Worm (Caenorhabditis elegans) whole organism, L4 larva: ENCODE results near the gene sdz-31.

ENCODE experiments used
- F37D6.2 ChIP-seq: sonication (generic microtip); optimal IDR thresholded peaks from 2 replicates; lab custom pipeline; 2016; ENCODE audit warnings: mild to moderate bottlenecking, missing genetic modification characterization, missing compliant biosample characterization
- ama-1 ChIP-seq: fragments of 150-350 bp; optimal IDR thresholded peaks from 2 replicates; lab custom pipeline; 2014; ENCODE audit warnings: inconsistent platforms, mixed read lengths
- ceh-32 ChIP-seq: sonication (generic microtip); optimal IDR thresholded peaks from 2 replicates; lab custom pipeline; 2016; ENCODE audit warnings: mild to moderate bottlenecking, missing genetic modification characterization, missing compliant biosample characterization; ENCODE audit not compliant: poor library complexity
- ceh-82 ChIP-seq: sonication (generic microtip); optimal IDR thresholded peaks from 2 replicates; lab custom pipeline; 2017; ENCODE audit warnings: missing biosample characterization, missing genetic modification characterization
- daf-8 ChIP-seq: fragments of 200-800 bp; sonication (Bioruptor generic); IDR thresholded peaks from 2 replicates; pipeline ENCODE4 v1.3.6; 2022; ENCODE audit warnings: missing genetic modification characterization, missing compliant biosample characterization
- dmd-8 ChIP-seq: fragments of 200-800 bp; sonication (Bioruptor generic); IDR thresholded peaks from 2 replicates; pipeline ENCODE4 v1.3.6; 2022; ENCODE audit warnings: missing genetic modification characterization, missing compliant biosample characterization
- hlh-30 ChIP-seq: sonication (generic microtip); optimal IDR thresholded peaks from 2 replicates; lab custom pipeline; 2017; ENCODE audit warnings: antibody characterized with exemption, mild to moderate bottlenecking, missing genetic modification characterization, missing compliant biosample characterization; ENCODE audit not compliant: insufficient read depth
- mdt-29 ChIP-seq: fragments of 200-800 bp; sonication (Bioruptor generic); IDR thresholded peaks from 2 replicates; pipeline ENCODE4 v1.3.6; 2022; ENCODE audit warnings: missing genetic modification reagents, missing genetic modification characterization, missing compliant biosample characterization
- nhr-10 ChIP-seq: fragments of 150-350 bp; optimal IDR thresholded peaks from 2 replicates; lab custom pipeline; 2014; ENCODE audit warnings: missing biosample characterization, missing genetic modification characterization
- nhr-25 ChIP-seq: sonication (generic microtip); optimal IDR thresholded peaks from 2 replicates; lab custom pipeline; 2017; ENCODE audit warnings: missing genetic modification characterization, mild to moderate bottlenecking, missing compliant biosample characterization, antibody characterized with exemption, moderate library complexity, borderline replicate concordance; ENCODE audit not compliant: insufficient read depth
- nhr-77 ChIP-seq: fragments of 150-350 bp; optimal IDR thresholded peaks from 2 replicates; lab custom pipeline; 2014; ENCODE audit warnings: missing biosample characterization, missing genetic modification characterization
- pha-4 ChIP-seq, 2 experiments: fragments of 150-350 bp in 1 of 2; fragments of 200-800 bp in 1 of 2; sonication (Bioruptor generic) in 1 of 2; IDR thresholded peaks in 1 of 2; optimal IDR thresholded peaks in 1 of 2; 2 replicates each; pipeline versions ENCODE4 v1.3.6 to Lab custom; 2014 to 2022; ENCODE audit warnings: missing genetic modification characterization in 2 of 2, missing genetic modification reagents in 2 of 2, missing biosample characterization in 1 of 2, missing compliant biosample characterization in 1 of 2
- unc-62 ChIP-seq, 3 experiments: fragments of 150-350 bp in 1 of 3; sonication (generic microtip); optimal IDR thresholded peaks in 2 of 3; peaks in 1 of 3; 1 replicate in 1 of 3; 2 replicates in 2 of 3; lab custom pipeline; 2014 to 2017; ENCODE audit warnings: missing biosample characterization in 3 of 3, missing genetic modification characterization in 3 of 3, missing genetic modification reagents in 3 of 3, missing genotype in 1 of 3

DNA sequence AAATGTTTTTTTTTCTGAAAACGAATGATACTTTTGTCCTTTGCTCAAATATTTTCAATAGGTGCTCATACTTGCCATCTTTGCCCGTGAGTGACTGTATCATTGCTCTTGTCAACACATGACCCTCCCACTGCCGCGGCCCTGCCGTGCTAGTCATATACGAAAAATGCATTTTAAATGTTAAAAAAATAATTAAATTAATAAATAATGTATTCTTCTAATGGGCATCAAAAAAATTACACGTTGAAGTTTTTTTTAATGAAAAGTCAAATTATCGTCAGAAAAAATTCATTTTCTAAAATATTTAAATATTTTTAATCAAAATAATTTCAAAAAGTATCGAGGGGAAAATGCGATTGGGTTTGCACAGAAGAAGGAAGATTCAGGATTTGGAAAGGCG, 42.5 kb downstream of the sdz-31 start, which contains the start of gene C50H2.7:
- no peak for TF ChIP-seq mdt-29 (GFP tag; lab: Robert Waterston, UW)
- TF ChIP-seq nhr-10 (tag; lab: Kevin White, UChicago): no peak
- TF ChIP-seq ama-1 (lab: Kevin White, UChicago): no peak
- TF ChIP-seq daf-8 (GFP tag; lab: Robert Waterston, UW): no peak
- TF ChIP-seq ceh-32 (tag; lab: Kevin White, UChicago): no peak
- TF ChIP-seq pha-4 (GFP tag; IDR thresholded peaks at IDR 0.05; lab: Robert Waterston, UW): no peak
- no peak for TF ChIP-seq pha-4 (tag; optimal IDR thresholded peaks at IDR 0.05; lab: Kevin White, UChicago)
- TF ChIP-seq hlh-30 (tag; lab: Kevin White, UChicago): no peak
- TF ChIP-seq ceh-82 (tag; lab: Kevin White, UChicago): no peak
- TF ChIP-seq unc-62 (GFP tag; optimal IDR thresholded peaks at IDR 0.05 in 1 of 2; lab: Kevin White, UChicago): no peak
- TF ChIP-seq unc-62 (tag; optimal IDR thresholded peaks at IDR 0.05; lab: Kevin White, UChicago): no peak
- no peak for TF ChIP-seq nhr-25 (tag; lab: Kevin White, UChicago)
- no peak for TF ChIP-seq nhr-77 (tag; lab: Kevin White, UChicago)
- no peak for TF ChIP-seq F37D6.2 (tag; lab: Kevin White, UChicago)
- TF ChIP-seq dmd-8 (GFP tag; lab: Robert Waterston, UW): no peak
